Fruit fly (Drosophila melanogaster): ENCODE measurements around the gene D2hgdh.
A peak's percentile ranks its signal among the peaks of the same experiment; 100 is the strongest.

The D2hgdh gene

dm6 chrX:2157929-2158610 is 16.8 kb downstream of the D2hgdh start (continued):
- TF ChIP-seq BEAF-32 (GFP tag; optimal IDR thresholded peaks at IDR 0.05) (no peak), pho (GFP tag; optimal IDR thresholded peaks at IDR 0.05) (no peak), Oli (tag; optimal IDR thresholded peaks at IDR 0.05) (no peak), pzg (GFP tag; optimal IDR thresholded peaks at IDR 0.05) (no peak), unc-4 (GFP tag; IDR thresholded peaks at IDR 0.05; ENCODE audit: partially characterized antibody) (no peak)

dm6 chrX:2158668-2159163 is 17.4 kb downstream of the D2hgdh start, which contains the start of gene wapl:
Gene wapl (minus strand): TSS chrX:2158983.
- TF ChIP-seq CG18599 (GFP tag; optimal IDR thresholded peaks at IDR 0.05) (peak; percentile 5), CG32532 (GFP tag; IDR thresholded peaks at IDR 0.05) (0 out of 2 replicates have a peak, but pooled peaks have one; percentile 47), jing (GFP tag; optimal IDR thresholded peaks at IDR 0.05) (no peak), Bgb (GFP tag; IDR thresholded peaks at IDR 0.05; ENCODE audit: partially characterized antibody) (peak; percentile 97), Lpt (GFP tag; optimal IDR thresholded peaks at IDR 0.05) (no peak), CG31388 (GFP tag; optimal IDR thresholded peaks at IDR 0.05) (no peak), mld (GFP tag; IDR thresholded peaks at IDR 0.05; ENCODE audit: partially characterized antibody) (peak; percentile 87), mam (GFP tag; optimal IDR thresholded peaks at IDR 0.05) (peak; percentile 24), Dll (GFP tag; IDR thresholded peaks at IDR 0.05; ENCODE audit: partially characterized antibody) (peak; percentile 94), Sry-β (GFP tag; optimal IDR thresholded peaks at IDR 0.05) (no peak), Sry-δ (GFP tag; optimal IDR thresholded peaks at IDR 0.05) (peak; percentile 99), Hmr (GFP tag; optimal IDR thresholded peaks at IDR 0.05) (peak; percentile 53), crp (GFP tag; optimal IDR thresholded peaks at IDR 0.05) (peak in 1 of 2 experiments; percentile 40), Awh (GFP tag; IDR thresholded peaks at IDR 0.05) (no peak), repo (GFP tag; optimal IDR thresholded peaks at IDR 0.05) (peak; percentile 45), CG3726 (GFP tag; IDR thresholded peaks at IDR 0.05) (no peak), HHEX (GFP tag; optimal IDR thresholded peaks at IDR 0.05) (no peak), sisA (GFP tag; IDR thresholded peaks at IDR 0.05) (0 out of 2 replicates have a peak, but pooled peaks have one; percentile 8), chif (GFP tag; optimal IDR thresholded peaks at IDR 0.05) (peak in 1 of 2 experiments; percentile 17), ato (GFP tag; IDR thresholded peaks at IDR 0.05; ENCODE audit: partially characterized antibody) (peak; percentile 93), CG9727 (GFP tag; optimal IDR thresholded peaks at IDR 0.05) (no peak), Lhr (GFP tag; optimal IDR thresholded peaks at IDR 0.05) (peak; percentile 67), peb (GFP tag; IDR thresholded peaks at IDR 0.05) (no peak), NFAT (GFP tag; IDR thresholded peaks at IDR 0.05) (0 out of 2 replicates have a peak, but pooled peaks have one; percentile 26), CG10267 (tag; optimal IDR thresholded peaks at IDR 0.05) (peak; percentile 56), CG17186 (GFP tag; optimal IDR thresholded peaks at IDR 0.05) (peak; percentile 94), CG15514 (GFP tag; optimal IDR thresholded peaks at IDR 0.05) (peak; percentile 83), Doc3 (GFP tag; IDR thresholded peaks at IDR 0.05; ENCODE audit: partially characterized antibody) (peak; percentile 91), ci (GFP tag; IDR thresholded peaks at IDR 0.05) (peak; percentile 44; the same call in 1 of the 3 replicates), Gug (GFP tag; IDR thresholded peaks at IDR 0.05) (peak; percentile 51; the same call in 1 of the 4 replicates), HLH4C (GFP tag; IDR thresholded peaks at IDR 0.05; ENCODE audit: partially characterized antibody) (peak; percentile 92), caup (GFP tag; optimal IDR thresholded peaks at IDR 0.05; ENCODE audit: severe bottlenecking) (no peak), shn (GFP tag; optimal IDR thresholded peaks at IDR 0.05) (no peak), CG4424 (GFP tag; optimal IDR thresholded peaks at IDR 0.05) (no peak), CG11093 (GFP tag; IDR thresholded peaks at IDR 0.05) (no peak), trh (GFP tag; optimal IDR thresholded peaks at IDR 0.05) (no peak), CG1647 (GFP tag; optimal IDR thresholded peaks at IDR 0.05) (no peak), vnd (GFP tag; IDR thresholded peaks at IDR 0.05; ENCODE audit: partially characterized antibody) (peak; percentile 89), slp2 (GFP tag; optimal IDR thresholded peaks at IDR 0.05) (no peak), tgo (GFP tag; IDR thresholded peaks at IDR 0.05) (no peak), CG14667 (GFP tag; IDR thresholded peaks at IDR 0.05) (no peak)
